Worm (Caenorhabditis elegans): ENCODE results near the gene B0250.5.

B0250.5 gene

ce11 chrV:20525816-20526459 is 32.2 kb downstream of the B0250.5 start, which contains the start of the genes srh-166 and Y38H6C.24:
Gene srh-166, minus strand, starts transcription at chrV:20525866.
Gene Y38H6C.24, plus strand, starts transcription at chrV:20526435.
- no peak for TF ChIP-seq scrt-1 (GFP tag; IDR thresholded peaks at IDR 0.05)
- no peak for TF ChIP-seq B0310.2 (tag; optimal IDR thresholded peaks at IDR 0.05)
- TF ChIP-seq flt-1 (GFP tag; IDR thresholded peaks at IDR 0.05), result no peak
- TF ChIP-seq tbx-37 (GFP tag; conservative IDR thresholded peaks at IDR 0.05), result no peak
- TF ChIP-seq F13C5.2 (tag; optimal IDR thresholded peaks at IDR 0.05), result no peak
- TF ChIP-seq ceh-13 (GFP tag; optimal IDR thresholded peaks at IDR 0.05), result no peak
- TF ChIP-seq hnd-1 (tag; optimal IDR thresholded peaks at IDR 0.05), result no peak
- no peak for TF ChIP-seq sea-1 (GFP tag; conservative IDR thresholded peaks at IDR 0.05)
- TF ChIP-seq hmbx-1 (tag; optimal IDR thresholded peaks at IDR 0.05), result no peak
- TF ChIP-seq tra-4 (tag; optimal IDR thresholded peaks at IDR 0.05), result no peak
- no peak for TF ChIP-seq ets-7 (tag; optimal IDR thresholded peaks at IDR 0.05)
- TF ChIP-seq tbx-11 (GFP tag; IDR thresholded peaks at IDR 0.05), result no peak
- TF ChIP-seq pes-1 (GFP tag; IDR thresholded peaks at IDR 0.05), result no peak
- TF ChIP-seq aly-1 (tag; optimal IDR thresholded peaks at IDR 0.05), result no peak
- TF ChIP-seq ama-1 (optimal IDR thresholded peaks at IDR 0.05), result no peak
- TF ChIP-seq ceh-36 (tag; optimal IDR thresholded peaks at IDR 0.05), result no peak

DNA sequence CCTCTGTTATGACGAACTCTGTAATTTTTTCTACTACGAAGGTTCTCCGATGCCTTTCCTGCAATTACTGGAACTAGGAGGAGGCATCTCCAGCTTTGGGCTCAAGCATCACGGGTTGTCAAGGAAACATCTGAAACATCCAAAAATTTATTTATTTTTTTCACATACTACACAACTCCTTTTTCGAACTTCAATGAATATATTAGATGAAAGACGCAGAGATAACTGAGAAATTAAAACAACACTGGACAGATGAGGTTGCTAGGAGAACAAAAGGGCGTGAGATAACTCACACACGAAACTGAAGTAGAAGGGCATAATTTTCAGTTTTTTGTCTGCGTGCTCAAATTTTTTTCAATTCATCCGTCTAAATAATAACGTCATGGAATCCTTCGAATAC is 33.8 kb downstream of the B0250.5 start, which contains the start of gene Y38H6C.13:
Gene Y38H6C.13 (plus strand): TSS at position 301 of the 400 bp plus-strand sequence.
- TF ChIP-seq hmg-4 (GFP tag; optimal IDR thresholded peaks at IDR 0.05) (no peak), ets-7 (tag; optimal IDR thresholded peaks at IDR 0.05) (no peak), scrt-1 (GFP tag; IDR thresholded peaks at IDR 0.05) (no peak), sea-1 (GFP tag; conservative IDR thresholded peaks at IDR 0.05) (no peak), flt-1 (GFP tag; IDR thresholded peaks at IDR 0.05) (no peak), F13C5.2 (tag; optimal IDR thresholded peaks at IDR 0.05) (no peak), tra-4 (tag; optimal IDR thresholded peaks at IDR 0.05) (no peak), tbx-11 (GFP tag; IDR thresholded peaks at IDR 0.05) (no peak), ceh-36 (tag; optimal IDR thresholded peaks at IDR 0.05) (no peak), pes-1 (GFP tag; IDR thresholded peaks at IDR 0.05) (no peak), aly-1 (tag; optimal IDR thresholded peaks at IDR 0.05) (no peak), hnd-1 (tag; optimal IDR thresholded peaks at IDR 0.05) (no peak)

DNA sequence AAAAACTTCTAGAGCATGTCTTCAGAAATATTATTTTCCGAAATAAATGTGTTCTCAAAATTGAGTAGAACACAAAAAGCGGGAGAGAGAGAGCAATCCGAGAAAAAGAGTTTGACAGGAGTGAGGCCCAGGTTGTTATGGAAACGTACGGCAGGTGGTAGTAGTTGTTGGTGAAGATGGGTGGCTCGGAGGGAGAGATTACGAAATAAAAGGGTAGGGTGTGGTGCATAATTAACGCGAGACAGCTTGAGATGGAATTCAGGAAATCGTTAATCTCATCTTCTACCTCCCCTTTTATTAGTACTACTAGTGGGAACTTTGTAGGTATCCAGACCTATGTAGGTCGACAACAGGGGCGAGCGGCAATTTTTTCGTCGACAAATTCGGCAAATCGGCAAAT is 40.3 kb downstream of the B0250.5 start, which contains the start of gene famh-161:
Gene famh-161 (minus strand): TSS at position 101 of the 400 bp plus-strand sequence.
- no peak for TF ChIP-seq ceh-36 (tag; optimal IDR thresholded peaks at IDR 0.05)
- no peak for TF ChIP-seq sea-1 (GFP tag; conservative IDR thresholded peaks at IDR 0.05)
- TF ChIP-seq tbx-37 (GFP tag; conservative IDR thresholded peaks at IDR 0.05), result no peak
- no peak for TF ChIP-seq ets-7 (tag; optimal IDR thresholded peaks at IDR 0.05)
- TF ChIP-seq scrt-1 (GFP tag; IDR thresholded peaks at IDR 0.05), result no peak
- TF ChIP-seq tra-4 (tag; optimal IDR thresholded peaks at IDR 0.05), result no peak
- TF ChIP-seq tbx-11 (GFP tag; IDR thresholded peaks at IDR 0.05), result no peak
- no peak for TF ChIP-seq F13C5.2 (tag; optimal IDR thresholded peaks at IDR 0.05)
- TF ChIP-seq hnd-1 (tag; optimal IDR thresholded peaks at IDR 0.05), result no peak
- TF ChIP-seq aly-1 (tag; optimal IDR thresholded peaks at IDR 0.05), result no peak
- no peak for TF ChIP-seq flt-1 (GFP tag; IDR thresholded peaks at IDR 0.05)
- no peak for TF ChIP-seq hmbx-1 (tag; optimal IDR thresholded peaks at IDR 0.05)
- no peak for TF ChIP-seq pes-1 (GFP tag; IDR thresholded peaks at IDR 0.05)
- no peak for TF ChIP-seq ceh-13 (GFP tag; optimal IDR thresholded peaks at IDR 0.05)
- TF ChIP-seq ama-1 (optimal IDR thresholded peaks at IDR 0.05), result no peak
- no peak for TF ChIP-seq hmg-4 (GFP tag; optimal IDR thresholded peaks at IDR 0.05)
- no peak for TF ChIP-seq B0310.2 (tag; optimal IDR thresholded peaks at IDR 0.05)

DNA sequence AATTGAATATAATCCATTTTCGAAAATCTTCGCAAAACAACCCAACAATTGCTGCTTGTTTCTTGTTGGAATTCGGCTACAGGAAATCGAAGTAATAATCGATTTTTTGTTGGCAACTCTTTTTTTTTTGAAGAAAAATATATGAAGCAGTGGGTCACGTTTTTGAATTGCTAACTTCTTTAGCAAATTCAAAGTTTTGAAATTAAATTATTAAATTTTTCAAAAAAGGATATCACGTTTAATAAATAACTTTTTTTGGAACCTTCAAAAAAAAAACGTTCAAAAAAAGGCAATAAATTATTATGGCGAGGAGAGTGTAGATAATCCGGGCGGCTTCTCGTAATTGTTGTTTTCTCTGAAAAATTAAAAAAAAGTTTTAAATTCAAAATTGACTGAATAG is 42.5 kb downstream of the B0250.5 start, which contains the start of gene Y38H6C.15:
Gene Y38H6C.15 (minus strand): TSS at position 101 of the 400 bp plus-strand sequence.
- TF ChIP-seq ets-7 (tag; optimal IDR thresholded peaks at IDR 0.05) (no peak), ceh-13 (GFP tag; optimal IDR thresholded peaks at IDR 0.05) (no peak), hmbx-1 (tag; optimal IDR thresholded peaks at IDR 0.05) (no peak), sea-1 (GFP tag; conservative IDR thresholded peaks at IDR 0.05) (no peak), hnd-1 (tag; optimal IDR thresholded peaks at IDR 0.05) (no peak), ama-1 (optimal IDR thresholded peaks at IDR 0.05) (no peak)

DNA sequence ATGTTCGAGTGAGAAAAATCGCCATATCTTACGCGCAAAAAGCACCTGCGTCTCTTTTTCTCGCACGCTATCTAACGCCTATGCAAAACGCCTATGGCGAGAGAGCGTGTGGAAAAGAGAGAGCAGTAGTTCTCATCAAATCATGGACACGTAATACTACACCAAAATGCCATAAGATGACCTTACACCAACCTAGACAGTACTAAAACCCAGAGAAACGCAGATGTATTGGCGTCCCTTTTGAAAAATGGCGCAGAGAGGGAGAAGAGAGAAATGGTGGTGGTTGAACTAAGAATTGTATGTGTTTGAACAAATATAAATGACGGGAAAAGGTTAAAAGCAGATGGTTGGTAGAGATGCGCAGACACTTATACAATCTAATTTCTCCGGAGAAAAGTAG is 45.3 kb downstream of the B0250.5 start, which contains the start of gene Y38H6C.16:
Gene Y38H6C.16 (minus strand): TSS at position 293 of the 400 bp plus-strand sequence.
- TF ChIP-seq flt-1 (GFP tag; IDR thresholded peaks at IDR 0.05) (no peak), tbx-37 (GFP tag; conservative IDR thresholded peaks at IDR 0.05) (no peak), ets-7 (tag; optimal IDR thresholded peaks at IDR 0.05) (no peak), ama-1 (optimal IDR thresholded peaks at IDR 0.05) (no peak), pes-1 (GFP tag; IDR thresholded peaks at IDR 0.05) (no peak)

ce11 chrV:20544092-20544491 is 50.4 kb downstream of the B0250.5 start, which contains the start of gene slc-36.3:
Gene slc-36.3, minus strand, starts transcription at chrV:20544192.
- no peak for TF ChIP-seq F13C5.2 (tag; optimal IDR thresholded peaks at IDR 0.05)
- TF ChIP-seq scrt-1 (GFP tag; IDR thresholded peaks at IDR 0.05), result no peak
- TF ChIP-seq hnd-1 (tag; optimal IDR thresholded peaks at IDR 0.05), result no peak

- TF ChIP-seq tbx-37 (GFP tag; conservative IDR thresholded peaks at IDR 0.05) (no peak), aly-1 (tag; optimal IDR thresholded peaks at IDR 0.05) (no peak), tbx-11 (GFP tag; IDR thresholded peaks at IDR 0.05) (no peak), F13C5.2 (tag; optimal IDR thresholded peaks at IDR 0.05) (no peak), hnd-1 (tag; optimal IDR thresholded peaks at IDR 0.05) (no peak), ama-1 (optimal IDR thresholded peaks at IDR 0.05) (no peak), scrt-1 (GFP tag; IDR thresholded peaks at IDR 0.05) (no peak), B0310.2 (tag; optimal IDR thresholded peaks at IDR 0.05) (no peak), pes-1 (GFP tag; IDR thresholded peaks at IDR 0.05) (no peak), flt-1 (GFP tag; IDR thresholded peaks at IDR 0.05) (no peak), sea-1 (GFP tag; conservative IDR thresholded peaks at IDR 0.05) (no peak), ceh-13 (GFP tag; optimal IDR thresholded peaks at IDR 0.05) (no peak), ets-7 (tag; optimal IDR thresholded peaks at IDR 0.05) (no peak), ceh-36 (tag; optimal IDR thresholded peaks at IDR 0.05) (no peak), hmbx-1 (tag; optimal IDR thresholded peaks at IDR 0.05) (no peak), tra-4 (tag; optimal IDR thresholded peaks at IDR 0.05) (no peak), hmg-4 (GFP tag; optimal IDR thresholded peaks at IDR 0.05) (no peak)
Measured at ce11 chrV:20544610-20545009, 50.9 kb downstream of the B0250.5 start.
